Fruit fly (Drosophila melanogaster) whole organism, wandering third instar larva: Measurements from ENCODE around the gene CG31624.

Experiments
- Hr78 ChIP-seq: fragments of >200 bp; optimal IDR thresholded peaks from 2 replicates; lab custom pipeline; 2017; ENCODE audit warnings: missing biosample characterization, missing genetic modification characterization
- Myc ChIP-seq: fragments of >200 bp; optimal IDR thresholded peaks from 2 replicates; lab custom pipeline; 2017
- br ChIP-seq: fragments of 200-800 bp; sonication (Bioruptor generic); optimal IDR thresholded peaks from 2 replicates; lab custom pipeline; 2016; ENCODE audit warnings: missing biosample characterization, missing genetic modification characterization
- dmrt93B ChIP-seq: fragments of 200-800 bp; sonication (Bioruptor generic); optimal IDR thresholded peaks from 2 replicates; lab custom pipeline; 2018; ENCODE audit warnings: missing biosample characterization, mild to moderate bottlenecking, missing genetic modification characterization
- ey ChIP-seq: fragments of 200-800 bp; sonication (Bioruptor generic); optimal IDR thresholded peaks from 2 replicates; lab custom pipeline; 2016; ENCODE audit warnings: missing biosample characterization, missing genetic modification characterization
- fru ChIP-seq: fragments of 200-800 bp; sonication (Bioruptor generic); optimal IDR thresholded peaks from 3 replicates; lab custom pipeline; 2016; ENCODE audit warnings: missing biosample characterization, mild to moderate bottlenecking, missing genetic modification characterization
- lola ChIP-seq: fragments of >200 bp; optimal IDR thresholded peaks from 2 replicates; lab custom pipeline; 2017; ENCODE audit warnings: missing biosample characterization, missing genetic modification characterization
- rgr ChIP-seq: fragments of 200-800 bp; sonication (Bioruptor generic); optimal IDR thresholded peaks from 3 replicates; lab custom pipeline; 2016; ENCODE audit warnings: missing biosample characterization, mild to moderate bottlenecking, missing genetic modification characterization
- usp ChIP-seq: fragments of >200 bp; optimal IDR thresholded peaks from 2 replicates; lab custom pipeline; 2017; ENCODE audit warnings: missing biosample characterization, missing genetic modification characterization
- woc ChIP-seq: sonication (Bioruptor generic); optimal IDR thresholded peaks from 2 replicates; lab custom pipeline; 2016; ENCODE audit warnings: missing biosample characterization, mild to moderate bottlenecking, missing genetic modification characterization

- TF ChIP-seq usp (GFP tag; lab: Kevin White, UChicago) (no peak), dmrt93B (GFP tag; lab: Kevin White, UChicago) (no peak), Myc (no peak), Hr78 (GFP tag; lab: Kevin White, UChicago) (no peak), rgr (GFP tag; lab: Kevin White, UChicago) (no peak), br (GFP tag; lab: Kevin White, UChicago) (no peak), ey (GFP tag; lab: Kevin White, UChicago) (no peak), lola (GFP tag; lab: Kevin White, UChicago) (no peak), woc (GFP tag; lab: Kevin White, UChicago) (no peak), fru (GFP tag; lab: Kevin White, UChicago) (no peak)
These were observed 36.5 kb upstream of the CG31624 start, which contains the start of gene CG31626 for dm6 chr2L:21236633-21237032.
